Fruit fly (Drosophila melanogaster) whole organism, adult: ENCODE measurements around the gene CG2772.

Experiments
- CG11617 ChIP-seq: fragments of 200-800 bp; sonication (Bioruptor generic); optimal IDR thresholded peaks from 2 replicates; lab custom pipeline; 2017; ENCODE audit warnings: mild to moderate bottlenecking, missing biosample characterization, missing genetic modification reagents, missing genetic modification characterization
- CG12768 ChIP-seq: fragments of 200-800 bp; sonication (Bioruptor generic); optimal IDR thresholded peaks from 2 replicates; lab custom pipeline; 2017; ENCODE audit warnings: missing biosample characterization, missing genetic modification characterization, mild to moderate bottlenecking, moderate library complexity, missing genetic modification reagents
- CG14711 ChIP-seq: fragments of 200-800 bp; sonication (Bioruptor generic); optimal IDR thresholded peaks from 2 replicates; lab custom pipeline; 2018; ENCODE audit warnings: missing biosample characterization, mild to moderate bottlenecking, missing genetic modification characterization, moderate library complexity
- CG1620 ChIP-seq: fragments of 200-800 bp; sonication (Bioruptor generic); optimal IDR thresholded peaks from 2 replicates; lab custom pipeline; 2016; ENCODE audit warnings: missing biosample characterization, missing genetic modification characterization
- CG33017 ChIP-seq: fragments of 200-800 bp; sonication (Bioruptor generic); optimal IDR thresholded peaks from 2 replicates; lab custom pipeline; 2018; ENCODE audit warnings: missing biosample characterization, mild to moderate bottlenecking, missing genetic modification characterization, moderate library complexity
- CG5204 ChIP-seq: fragments of 200-800 bp; sonication (Bioruptor generic); optimal IDR thresholded peaks from 2 replicates; lab custom pipeline; 2016; ENCODE audit warnings: missing biosample characterization, missing genetic modification characterization
- CG7045 ChIP-seq: fragments of 200-800 bp; sonication (Bioruptor generic); optimal IDR thresholded peaks from 2 replicates; lab custom pipeline; 2017; ENCODE audit warnings: missing biosample characterization, mild to moderate bottlenecking, missing genetic modification characterization
- CG7101 ChIP-seq: fragments of 200-800 bp; sonication (Bioruptor generic); optimal IDR thresholded peaks from 2 replicates; lab custom pipeline; 2018; ENCODE audit warnings: missing biosample characterization, mild to moderate bottlenecking, missing genetic modification characterization, moderate library complexity
- Clk ChIP-seq: fragments of 200-800 bp; sonication (Bioruptor generic); optimal IDR thresholded peaks from 2 replicates; lab custom pipeline; 2017; ENCODE audit warnings: missing biosample characterization, missing genetic modification characterization
- Crg-1 ChIP-seq: fragments of 200-800 bp; sonication (Bioruptor generic); optimal IDR thresholded peaks from 2 replicates; lab custom pipeline; 2016; ENCODE audit warnings: missing biosample characterization, missing genetic modification characterization
- Hr96 ChIP-seq: fragments of 200-800 bp; sonication (Bioruptor generic); optimal IDR thresholded peaks from 2 replicates; lab custom pipeline; 2016; ENCODE audit warnings: missing biosample characterization, missing genetic modification characterization
- Mnt ChIP-seq: fragments of 200-800 bp; sonication (Bioruptor generic); optimal IDR thresholded peaks from 2 replicates; lab custom pipeline; 2016; ENCODE audit warnings: missing biosample characterization, mild to moderate bottlenecking, missing genetic modification characterization
- bab1 ChIP-seq: fragments of 200-800 bp; sonication (Bioruptor generic); optimal IDR thresholded peaks from 3 replicates; lab custom pipeline; 2019; ENCODE audit warnings: missing biosample characterization, mild to moderate bottlenecking, missing genetic modification characterization, moderate library complexity
- cic ChIP-seq: fragments of 200-800 bp; sonication (Bioruptor generic); optimal IDR thresholded peaks from 2 replicates; lab custom pipeline; 2017; ENCODE audit warnings: missing biosample characterization, mild to moderate bottlenecking, missing genetic modification characterization, moderate library complexity
- cnc ChIP-seq, 2 experiments: fragments of >200 bp; optimal IDR thresholded peaks; 2 replicates each; lab custom pipeline; 2017
- kay ChIP-seq: fragments of 200-800 bp; sonication (Bioruptor generic); peaks from one replicate; lab custom pipeline; 2016; ENCODE audit warnings: missing biosample characterization, missing genetic modification characterization, borderline replicate concordance
- ovo ChIP-seq: fragments of 200-800 bp; sonication (Bioruptor generic); optimal IDR thresholded peaks from 2 replicates; lab custom pipeline; 2016; ENCODE audit warnings: missing biosample characterization, missing genetic modification characterization
- pad ChIP-seq: fragments of 200-800 bp; sonication (Bioruptor generic); optimal IDR thresholded peaks from 3 replicates; lab custom pipeline; 2017; ENCODE audit warnings: missing biosample characterization, missing genetic modification characterization, mild to moderate bottlenecking, moderate library complexity, missing genetic modification reagents
- tj ChIP-seq: fragments of 200-800 bp; sonication (Bioruptor generic); optimal IDR thresholded peaks from 3 replicates; lab custom pipeline; 2017; ENCODE audit warnings: missing biosample characterization, mild to moderate bottlenecking, missing genetic modification characterization, moderate library complexity
- toe ChIP-seq: fragments of 200-800 bp; sonication (Bioruptor generic); optimal IDR thresholded peaks from 2 replicates; lab custom pipeline; 2016; ENCODE audit warnings: missing biosample characterization, missing genetic modification characterization

Gene CG2772

DNA sequence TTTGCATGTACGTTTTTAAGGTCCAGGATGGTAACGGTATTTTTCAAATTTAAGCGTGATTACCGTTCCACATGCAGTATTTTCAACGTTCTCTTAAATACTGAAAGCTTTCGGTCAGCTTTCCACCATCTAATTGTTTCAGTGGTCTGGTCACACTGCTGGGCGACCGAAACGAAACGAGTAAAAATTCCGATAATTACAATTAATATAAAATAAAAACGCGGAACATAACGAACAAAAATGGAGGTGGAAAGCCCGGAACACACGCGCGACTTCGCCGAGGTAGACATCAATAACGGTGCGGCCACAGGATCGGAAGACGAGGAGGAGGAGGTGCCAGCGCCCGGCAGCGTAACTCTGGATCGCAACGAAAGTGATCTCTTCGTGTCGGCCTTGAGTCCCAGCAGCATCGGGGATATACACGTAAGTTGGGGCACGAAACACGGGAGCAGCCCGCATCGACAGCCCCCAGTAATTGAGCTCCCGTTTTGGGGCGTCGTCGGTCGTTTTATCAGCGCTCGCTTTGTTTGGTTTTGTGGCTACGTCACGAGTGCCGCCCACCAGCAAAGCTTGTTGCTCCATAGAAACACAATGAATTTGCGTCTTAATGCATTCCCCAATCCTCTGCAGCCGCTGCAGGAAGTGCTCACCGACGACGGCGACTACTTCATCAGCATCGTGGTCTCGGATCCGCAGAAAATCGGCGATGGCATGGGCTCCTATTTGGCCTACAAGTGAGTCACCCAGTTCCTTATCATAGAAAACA, 3.9 kb downstream of the CG2772 start, which contains the start of gene Snx1:
Gene Snx1 (plus strand): TSS at position 129 of the 766 bp plus-strand sequence.
- peak; percentile 49 for TF ChIP-seq bab1 (GFP tag; lab: Kevin White, UChicago)
- TF ChIP-seq CG5204, result no peak

DNA sequence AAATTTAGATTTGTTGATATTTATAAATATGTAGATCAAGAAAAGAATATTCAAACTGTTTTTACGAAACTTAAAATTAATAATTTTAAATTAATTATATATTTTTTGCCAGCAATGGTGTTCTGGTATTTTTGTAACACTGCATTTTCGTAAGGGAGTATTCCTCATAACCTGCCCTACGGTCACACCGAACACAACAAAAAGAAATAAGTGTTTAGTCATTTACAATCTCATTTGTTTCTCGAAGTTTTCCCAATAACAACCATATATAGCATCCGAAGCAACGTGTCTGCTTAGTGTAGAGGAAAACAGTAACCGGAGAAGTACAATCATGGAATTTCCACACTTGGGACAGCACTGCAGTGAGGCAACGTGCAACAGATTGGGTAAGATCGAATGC, 6.5 kb downstream of the CG2772 start, which contains the start of gene CG12795:
Gene CG12795 (plus strand): TSS at position 181 of the 400 bp plus-strand sequence.
- TF ChIP-seq pad (GFP tag; lab: Kevin White, UChicago) (no peak), bab1 (GFP tag; lab: Kevin White, UChicago) (peak; percentile 44), Clk (GFP tag; lab: Kevin White, UChicago) (no peak), cnc (optimal IDR thresholded peaks at IDR 0.05; lab: Kevin White, UChicago) (peak in 1 of 2 experiments; percentile 91), CG14711 (tag; lab: Kevin White, UChicago) (no peak), CG11617 (no peak)

- TF ChIP-seq bab1 (GFP tag; lab: Kevin White, UChicago) (peak; percentile 43), CG14711 (tag; lab: Kevin White, UChicago) (peak; percentile 73), CG7101 (tag; lab: Kevin White, UChicago) (peak; percentile 84), CG5204 (no peak), kay (no peak), CG7045 (GFP tag; lab: Kevin White, UChicago) (peak; percentile 66), CG33017 (tag; lab: Kevin White, UChicago) (peak; percentile 74), toe (GFP tag; lab: Kevin White, UChicago) (no peak), ovo (GFP tag; lab: Kevin White, UChicago) (peak; percentile 48), Mnt (GFP tag; lab: Kevin White, UChicago) (peak; percentile 77), Hr96 (GFP tag; lab: Kevin White, UChicago) (no peak), pad (GFP tag; lab: Kevin White, UChicago) (peak; percentile 77), cic (GFP tag; lab: Kevin White, UChicago) (peak; percentile 15), Clk (GFP tag; lab: Kevin White, UChicago) (peak; percentile 70), CG1620 (peak; percentile 75), CG12768 (GFP tag; lab: Kevin White, UChicago) (peak; percentile 83), tj (peak; percentile 54), CG11617 (peak; percentile 62), Crg-1 (GFP tag; lab: Kevin White, UChicago) (peak; percentile 85), cnc (optimal IDR thresholded peaks at IDR 0.05; lab: Kevin White, UChicago) (no peak)
These were observed 11.2 kb downstream of the CG2772 start, which contains the start of the genes Cog3 and Sec5 for dm6 chr2L:3457007-3457406. Cog3 (minus strand) TSS chr2L:3457064. Sec5 (plus strand) TSS chr2L:3457302.

- TF ChIP-seq Mnt (GFP tag; lab: Kevin White, UChicago) (peak; percentile 0), bab1 (GFP tag; lab: Kevin White, UChicago) (no peak)
These were observed 16.0 kb downstream of the CG2772 start, which contains the start of gene CG3246 for dm6 chr2L:3461760-3462159. CG3246 (minus strand) TSS chr2L:3461952.

DNA sequence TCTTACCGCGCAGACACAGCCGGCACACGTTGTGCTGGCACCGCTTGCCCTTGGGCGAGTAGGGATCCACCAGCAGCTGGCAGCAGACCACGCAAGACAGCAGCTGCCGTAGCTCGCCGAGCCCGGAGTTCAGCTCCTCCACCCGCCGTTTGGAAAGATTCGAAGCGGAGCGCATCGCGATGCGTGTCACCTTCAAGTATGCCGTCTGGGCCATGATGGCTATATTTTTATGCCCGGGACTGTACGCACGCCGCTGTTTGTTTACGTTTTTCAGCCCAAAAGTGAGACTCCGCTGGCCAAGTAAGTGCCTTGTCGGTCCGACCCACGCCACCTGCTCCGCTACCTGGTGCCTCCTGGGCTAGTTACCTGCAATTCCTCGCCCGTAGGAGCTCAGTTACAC, 19.6 kb downstream of the CG2772 start:
- TF ChIP-seq CG5204 (no peak), cic (GFP tag; lab: Kevin White, UChicago) (no peak), kay (no peak), CG14711 (tag; lab: Kevin White, UChicago) (no peak), Clk (GFP tag; lab: Kevin White, UChicago) (no peak), CG33017 (tag; lab: Kevin White, UChicago) (no peak), tj (no peak), CG7045 (GFP tag; lab: Kevin White, UChicago) (no peak), bab1 (GFP tag; lab: Kevin White, UChicago) (no peak), toe (GFP tag; lab: Kevin White, UChicago) (no peak), pad (GFP tag; lab: Kevin White, UChicago) (no peak), CG1620 (no peak), CG11617 (no peak), CG12768 (GFP tag; lab: Kevin White, UChicago) (no peak), Crg-1 (GFP tag; lab: Kevin White, UChicago) (no peak), ovo (GFP tag; lab: Kevin White, UChicago) (no peak)

dm6 chr2L:3465918-3466727, 20.3 kb downstream of the CG2772 start, which contains the start of the genes msl-2 and ND-PDSW:
msl-2 (minus strand) TSS chr2L:3466112.
ND-PDSW (plus strand) TSS chr2L:3466157.
- TF ChIP-seq CG5204 (no peak), kay (no peak), Mnt (GFP tag; lab: Kevin White, UChicago) (peak; percentile 32), pad (GFP tag; lab: Kevin White, UChicago) (no peak), CG7101 (tag; lab: Kevin White, UChicago) (no peak), CG33017 (tag; lab: Kevin White, UChicago) (no peak), ovo (GFP tag; lab: Kevin White, UChicago) (no peak), cnc (optimal IDR thresholded peaks at IDR 0.05; lab: Kevin White, UChicago) (no peak), tj (peak; percentile 27), toe (GFP tag; lab: Kevin White, UChicago) (no peak), CG1620 (no peak), Crg-1 (GFP tag; lab: Kevin White, UChicago) (no peak)
